Worm (Caenorhabditis elegans) whole organism, L4 larva: ENCODE measurements around the gene F53B3.3.

Experiments
- Y5F2A.4 ChIP-seq: fragments of 200-800 bp; sonication (Bioruptor generic); optimal IDR thresholded peaks from 2 replicates; lab custom pipeline; 2018; ENCODE audit warnings: mild to moderate bottlenecking, missing genetic modification characterization, missing compliant biosample characterization
- dmd-9 ChIP-seq: fragments of 200-800 bp; sonication (Bioruptor generic); IDR thresholded peaks from 2 replicates; pipeline ENCODE4 v1.3.6; 2022; ENCODE audit warnings: missing genetic modification reagents, missing genetic modification characterization, missing compliant biosample characterization
- lin-13 ChIP-seq: fragments of 150-350 bp; optimal IDR thresholded peaks from 2 replicates; lab custom pipeline; 2014; ENCODE audit warnings: missing biosample characterization, missing genetic modification reagents, missing genetic modification characterization
- nhr-11 ChIP-seq: fragments of 150-350 bp; optimal IDR thresholded peaks from 2 replicates; lab custom pipeline; 2014; ENCODE audit warnings: missing biosample characterization, missing genetic modification characterization
- nhr-41 ChIP-seq: fragments of 200-800 bp; sonication (Bioruptor generic); IDR thresholded peaks from 2 replicates; pipeline ENCODE4 v1.3.6; 2022; ENCODE audit warnings: missing genetic modification reagents, missing genetic modification characterization, missing compliant biosample characterization
- nhr-76 ChIP-seq: fragments of 150-350 bp; optimal IDR thresholded peaks from 2 replicates; lab custom pipeline; 2014; ENCODE audit warnings: missing biosample characterization, missing genetic modification characterization
- php-3 ChIP-seq: fragments of 200-800 bp; sonication (Bioruptor generic); IDR thresholded peaks from 2 replicates; pipeline ENCODE4 v1.3.6; 2022; ENCODE audit warnings: missing genetic modification reagents, missing genetic modification characterization, missing compliant biosample characterization
- zfp-2 ChIP-seq: sonication (generic microtip); optimal IDR thresholded peaks from 2 replicates; lab custom pipeline; 2016; ENCODE audit warnings: mild to moderate bottlenecking, missing genetic modification characterization, missing compliant biosample characterization

F53B3.3 gene

DNA sequence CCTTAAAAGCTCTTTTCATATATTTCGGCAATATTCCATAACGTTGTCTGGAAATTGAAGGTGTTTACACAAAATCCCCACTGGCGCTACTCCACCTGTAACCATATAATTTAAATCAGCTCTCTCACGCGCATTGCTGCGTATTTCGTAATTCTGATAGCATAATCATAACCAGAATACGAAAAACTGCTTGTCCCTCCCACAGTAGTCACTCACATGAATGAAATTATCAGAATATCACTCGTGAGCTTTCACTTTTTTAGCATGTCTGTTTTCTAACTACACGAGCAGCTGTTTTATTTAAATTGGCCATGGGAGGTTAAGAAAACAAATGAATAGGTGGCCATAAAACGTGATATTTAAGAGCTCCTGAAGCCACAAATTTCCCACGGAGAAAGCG, 51.2 kb downstream of the F53B3.3 start (continued):
- TF ChIP-seq php-3 (GFP tag; lab: Robert Waterston, UW) (no peak), dmd-9 (GFP tag; lab: Robert Waterston, UW) (no peak)

DNA sequence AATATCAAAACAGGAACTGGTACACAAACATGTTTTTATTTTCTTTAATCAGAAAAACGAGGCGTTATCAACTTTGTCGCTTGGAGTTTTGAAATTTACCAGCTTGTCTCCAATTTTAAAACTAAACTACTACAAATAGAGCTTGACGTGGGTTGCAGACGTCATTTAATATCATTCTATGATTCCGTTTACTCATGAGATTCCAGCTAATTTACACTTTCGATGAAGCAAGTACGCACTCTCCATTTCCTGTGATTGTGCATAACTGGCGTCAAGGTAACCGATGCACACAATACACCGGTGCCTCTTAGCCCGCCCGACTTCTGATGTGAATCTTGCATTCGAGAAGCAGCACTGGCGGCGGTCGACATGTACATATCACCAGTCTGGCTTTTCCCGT, 52.0 kb downstream of the F53B3.3 start:
- TF ChIP-seq php-3 (GFP tag; lab: Robert Waterston, UW) (no peak), Y5F2A.4 (GFP tag; lab: Kevin White, UChicago) (no peak), nhr-41 (GFP tag; lab: Robert Waterston, UW) (no peak), lin-13 (GFP tag; lab: Kevin White, UChicago) (no peak), nhr-76 (tag; lab: Kevin White, UChicago) (no peak), nhr-11 (tag; lab: Kevin White, UChicago) (peak; percentile 35), zfp-2 (tag; lab: Kevin White, UChicago) (no peak)
